Worm (Caenorhabditis elegans) whole organism, early embryonic: ENCODE results near the gene twk-10.

Experiments used
- aly-1 ChIP-seq: sonication (generic microtip); optimal IDR thresholded peaks from 2 replicates; lab custom pipeline; 2016; ENCODE audit warnings: missing genetic modification characterization, missing compliant biosample characterization
- ama-1 ChIP-seq: fragments of 150-350 bp; optimal IDR thresholded peaks from 2 replicates; lab custom pipeline; 2014
- ceh-13 ChIP-seq: fragments of 200-800 bp; sonication (Bioruptor generic); optimal IDR thresholded peaks from 2 replicates; lab custom pipeline; 2018; ENCODE audit warnings: mild to moderate bottlenecking, missing genetic modification characterization, missing compliant biosample characterization
- ceh-36 ChIP-seq: sonication (generic microtip); optimal IDR thresholded peaks from 2 replicates; lab custom pipeline; 2016; ENCODE audit warnings: missing genetic modification characterization, inconsistent platforms, missing compliant biosample characterization
- ets-7 ChIP-seq: sonication (generic microtip); optimal IDR thresholded peaks from 2 replicates; lab custom pipeline; 2016; ENCODE audit warnings: missing genotype, missing genetic modification characterization, missing compliant biosample characterization
- flt-1 ChIP-seq: fragments of 200-800 bp; sonication (Bioruptor generic); IDR thresholded peaks from 2 replicates; pipeline ENCODE4 v1.3.6; 2022; ENCODE audit warnings: missing genetic modification characterization, missing compliant biosample characterization
- hnd-1 ChIP-seq: sonication (generic microtip); optimal IDR thresholded peaks from 2 replicates; lab custom pipeline; 2016; ENCODE audit warnings: missing genetic modification characterization, missing compliant biosample characterization
- tbx-37 ChIP-seq: fragments of 200-800 bp; sonication (Bioruptor generic); conservative IDR thresholded peaks from 2 replicates; pipeline ENCODE4 v1.3.6; 2022; ENCODE audit warnings: missing genetic modification reagents, missing genetic modification characterization, missing compliant biosample characterization
- tra-4 ChIP-seq: sonication (generic microtip); optimal IDR thresholded peaks from 2 replicates; lab custom pipeline; 2017; ENCODE audit warnings: missing genetic modification characterization, missing compliant biosample characterization

ce11 chrV:6515344-6515743 lies 36.8 kb upstream of the twk-10 start:
- no peak for TF ChIP-seq aly-1 (tag; lab: Kevin White, UChicago)
- TF ChIP-seq tbx-37 = no peak
- no peak for TF ChIP-seq ceh-13
- no peak for TF ChIP-seq tra-4 (tag; lab: Kevin White, UChicago)
- TF ChIP-seq hnd-1 (tag; lab: Kevin White, UChicago) = no peak
- TF ChIP-seq ama-1 (lab: Kevin White, UChicago) = no peak
- no peak for TF ChIP-seq ets-7 (tag; lab: Kevin White, UChicago)
- TF ChIP-seq flt-1 (GFP tag; lab: Robert Waterston, UW) = no peak
- TF ChIP-seq ceh-36 = no peak
